Fruit fly (Drosophila melanogaster) whole organism, embryonic: ENCODE results near the gene vih.

Experiments used
- Aef1 ChIP-seq: fragments of 200-800 bp; sonication (Bioruptor generic); IDR thresholded peaks from 3 replicates; pipeline ENCODE4 v1.3.6; 2022; ENCODE audit warnings: missing biosample characterization, missing genetic modification characterization
- CG11696 ChIP-seq: fragments of 200-800 bp; sonication (Bioruptor generic); IDR thresholded peaks from 2 replicates; pipeline ENCODE4 v1.3.6; 2022; ENCODE audit warnings: missing biosample characterization, missing genetic modification characterization
- CG11723 ChIP-seq: fragments of 200-800 bp; sonication (Bioruptor generic); optimal IDR thresholded peaks from 2 replicates; lab custom pipeline; 2017; ENCODE audit warnings: missing biosample characterization, mild to moderate bottlenecking, missing genetic modification characterization
- CG12391 ChIP-seq: fragments of 200-800 bp; sonication (Bioruptor generic); optimal IDR thresholded peaks from 3 replicates; lab custom pipeline; 2018; ENCODE audit warnings: missing biosample characterization, mild to moderate bottlenecking, missing genetic modification characterization, moderate library complexity
- CG12744 ChIP-seq: fragments of 200-800 bp; sonication (Bioruptor generic); optimal IDR thresholded peaks from 2 replicates; lab custom pipeline; 2016; ENCODE audit warnings: missing biosample characterization, missing genetic modification characterization
- CG15601 ChIP-seq: fragments of 200-800 bp; sonication (Bioruptor generic); optimal IDR thresholded peaks from 3 replicates; lab custom pipeline; 2019; ENCODE audit warnings: missing biosample characterization, mild to moderate bottlenecking, missing genetic modification characterization, moderate library complexity
- CG18599 ChIP-seq: fragments of 200-800 bp; sonication (Bioruptor generic); optimal IDR thresholded peaks from 3 replicates; lab custom pipeline; 2017; ENCODE audit warnings: missing biosample characterization, missing genetic modification characterization, mild to moderate bottlenecking, moderate library complexity, missing genetic modification reagents
- CG2120 ChIP-seq: fragments of 200-800 bp; sonication (Bioruptor generic); optimal IDR thresholded peaks from 3 replicates; lab custom pipeline; 2016; ENCODE audit warnings: missing biosample characterization, missing genetic modification characterization
- CG30403 ChIP-seq: fragments of 200-800 bp; sonication (Bioruptor generic); optimal IDR thresholded peaks from 3 replicates; lab custom pipeline; 2016; ENCODE audit warnings: missing biosample characterization, missing genetic modification characterization
- CG31388 ChIP-seq: fragments of 200-800 bp; sonication (Bioruptor generic); optimal IDR thresholded peaks from 2 replicates; lab custom pipeline; 2016; ENCODE audit warnings: missing biosample characterization, missing genetic modification characterization
- CG34224 ChIP-seq: fragments of 200-800 bp; sonication (Bioruptor generic); IDR thresholded peaks from 3 replicates; pipeline ENCODE4 v1.3.6; 2022; ENCODE audit warnings: missing biosample characterization, missing genetic modification characterization; ENCODE audit not compliant: partially characterized antibody
- CG34422 ChIP-seq: fragments of 200-800 bp; sonication (Bioruptor generic); IDR thresholded peaks from 3 replicates; pipeline ENCODE4 v1.3.6; 2022; ENCODE audit warnings: missing biosample characterization, missing genetic modification characterization
- CG4404 ChIP-seq: fragments of 200-800 bp; sonication (Bioruptor generic); IDR thresholded peaks from 2 replicates; pipeline ENCODE4 v1.3.6; 2022; ENCODE audit warnings: missing biosample characterization, missing genetic modification characterization
- CG7556 ChIP-seq: fragments of 200-800 bp; sonication (Bioruptor generic); optimal IDR thresholded peaks from 2 replicates; lab custom pipeline; 2017; ENCODE audit warnings: missing biosample characterization, mild to moderate bottlenecking, missing genetic modification characterization
- CG8359 ChIP-seq: fragments of 200-800 bp; sonication (Bioruptor generic); optimal IDR thresholded peaks from 2 replicates; lab custom pipeline; 2017; ENCODE audit warnings: missing biosample characterization, mild to moderate bottlenecking, missing genetic modification characterization, borderline replicate concordance
- CG8924 ChIP-seq: fragments of 200-800 bp; optimal IDR thresholded peaks from 3 replicates; lab custom pipeline; 2019; ENCODE audit warnings: missing biosample characterization, mild to moderate bottlenecking, missing genetic modification characterization, moderate library complexity
- D19B ChIP-seq: fragments of 200-800 bp; sonication (Bioruptor generic); optimal IDR thresholded peaks from 2 replicates; lab custom pipeline; 2017; ENCODE audit warnings: missing biosample characterization, mild to moderate bottlenecking, missing genetic modification characterization
- Drgx ChIP-seq: fragments of 200-800 bp; sonication (Bioruptor generic); IDR thresholded peaks from 2 replicates; pipeline ENCODE4 v1.3.6; 2022; ENCODE audit warnings: missing biosample characterization, missing genetic modification characterization
- E2f2 ChIP-seq: fragments of 200-800 bp; sonication (Bioruptor generic); IDR thresholded peaks from 2 replicates; pipeline ENCODE4 v1.3.6; 2022; ENCODE audit warnings: missing biosample characterization, missing genetic modification characterization
- GATAe ChIP-seq: fragments of 200-800 bp; sonication (Bioruptor generic); conservative IDR thresholded peaks from 2 replicates; pipeline ENCODE4 v1.3.6; 2022; ENCODE audit warnings: missing biosample characterization, missing genetic modification characterization
- HLH4C ChIP-seq: fragments of 200-800 bp; sonication (Bioruptor generic); IDR thresholded peaks from 3 replicates; pipeline ENCODE4 v1.3.6; 2022; ENCODE audit warnings: missing biosample characterization, missing genetic modification characterization; ENCODE audit not compliant: partially characterized antibody
- Hand ChIP-seq: fragments of 200-800 bp; sonication (Bioruptor generic); optimal IDR thresholded peaks from 2 replicates; lab custom pipeline; 2017; ENCODE audit warnings: mild to moderate bottlenecking, missing biosample characterization, missing genetic modification reagents, missing genetic modification characterization
- MESR4 ChIP-seq: fragments of 200-800 bp; sonication (Bioruptor generic); optimal IDR thresholded peaks from 2 replicates; lab custom pipeline; 2018; ENCODE audit warnings: missing biosample characterization, mild to moderate bottlenecking, missing genetic modification characterization, moderate library complexity
- Myb ChIP-seq: fragments of 200-800 bp; sonication (Bioruptor generic); optimal IDR thresholded peaks from 2 replicates; lab custom pipeline; 2016; ENCODE audit warnings: missing biosample characterization, missing genetic modification characterization
- Oaz ChIP-seq: fragments of 200-800 bp; sonication (Bioruptor generic); IDR thresholded peaks from 2 replicates; pipeline ENCODE4 v1.3.6; 2022; ENCODE audit warnings: missing biosample characterization, missing genetic modification characterization
- Pdp1 ChIP-seq, 2 experiments: fragments of 200-800 bp; sonication (Bioruptor generic); optimal IDR thresholded peaks; 3 replicates each; lab custom pipeline; 2016; ENCODE audit warnings: missing biosample characterization in 2 of 2, missing genetic modification characterization in 2 of 2, mild to moderate bottlenecking in 1 of 2, moderate library complexity in 1 of 2
- Side ChIP-seq: fragments of 200-800 bp; sonication (Bioruptor generic); optimal IDR thresholded peaks from 2 replicates; lab custom pipeline; 2016; ENCODE audit warnings: missing biosample characterization, missing genetic modification characterization
- TFAM ChIP-seq: fragments of 200-800 bp; sonication (Bioruptor generic); optimal IDR thresholded peaks from 2 replicates; lab custom pipeline; 2017; ENCODE audit warnings: missing biosample characterization, missing genetic modification characterization, inconsistent platforms
- Usf ChIP-seq: fragments of 200-800 bp; sonication (Bioruptor generic); optimal IDR thresholded peaks from 2 replicates; lab custom pipeline; 2017; ENCODE audit warnings: missing genotype, missing biosample characterization, missing genetic modification characterization
- Vsx1 ChIP-seq: fragments of 200-800 bp; sonication (Bioruptor generic); optimal IDR thresholded peaks from 2 replicates; lab custom pipeline; 2017; ENCODE audit warnings: missing biosample characterization, mild to moderate bottlenecking, missing genetic modification characterization, missing genetic modification reagents
- amos ChIP-seq: fragments of 200-800 bp; sonication (Bioruptor generic); IDR thresholded peaks from 2 replicates; pipeline ENCODE4 v1.3.6; 2022; ENCODE audit warnings: missing biosample characterization, missing genetic modification characterization; ENCODE audit not compliant: partially characterized antibody
- bigmax ChIP-seq: fragments of 200-800 bp; sonication (Bioruptor generic); optimal IDR thresholded peaks from 2 replicates; lab custom pipeline; 2018; ENCODE audit warnings: missing biosample characterization, mild to moderate bottlenecking, missing genetic modification characterization
- br ChIP-seq: fragments of >200 bp; optimal IDR thresholded peaks from 2 replicates; lab custom pipeline; 2017
- dan ChIP-seq: fragments of 200-800 bp; sonication (Bioruptor generic); IDR thresholded peaks from 2 replicates; pipeline ENCODE4 v1.3.6; 2022; ENCODE audit warnings: missing biosample characterization, missing genetic modification characterization
- esg ChIP-seq: fragments of 200-800 bp; sonication (Bioruptor generic); conservative IDR thresholded peaks from 2 replicates; pipeline ENCODE4 v1.3.6; 2022; ENCODE audit warnings: missing biosample characterization, missing genetic modification characterization
- fd102C ChIP-seq: fragments of 200-800 bp; sonication (Bioruptor generic); optimal IDR thresholded peaks from 2 replicates; lab custom pipeline; 2018; ENCODE audit warnings: missing biosample characterization, mild to moderate bottlenecking, missing genetic modification characterization, moderate library complexity
- fd64A ChIP-seq: fragments of 200-800 bp; sonication (Bioruptor generic); optimal IDR thresholded peaks from 3 replicates; lab custom pipeline; 2018; ENCODE audit warnings: missing biosample characterization, mild to moderate bottlenecking, missing genetic modification characterization
- gfzf ChIP-seq: fragments of 200-800 bp; sonication (Bioruptor generic); optimal IDR thresholded peaks from 2 replicates; lab custom pipeline; 2016; ENCODE audit warnings: missing biosample characterization, mild to moderate bottlenecking, missing genetic modification characterization, moderate library complexity
- hkb ChIP-seq, 2 experiments: fragments of 200-800 bp in 1 of 2; fragments of >200 bp in 1 of 2; sonication (Bioruptor generic) in 1 of 2; IDR thresholded peaks in 1 of 2; optimal IDR thresholded peaks in 1 of 2; 2 replicates each; pipeline versions ENCODE4 v1.3.6 to Lab custom; 2017 to 2022; ENCODE audit warnings: missing biosample characterization in 1 of 2, missing genetic modification characterization in 1 of 2
- ind ChIP-seq: fragments of 200-800 bp; sonication (Bioruptor generic); optimal IDR thresholded peaks from 3 replicates; lab custom pipeline; 2016; ENCODE audit warnings: missing biosample characterization, missing genetic modification characterization
- lola ChIP-seq, 3 experiments: fragments of >200 bp in 2 of 3; fragments of 200-800 bp in 1 of 3; sonication (Bioruptor generic) in 1 of 3; optimal IDR thresholded peaks; 2 replicates each; lab custom pipeline; 2017 to 2019; ENCODE audit warnings: missing biosample characterization in 3 of 3, missing genetic modification characterization in 3 of 3, mild to moderate bottlenecking in 1 of 3, moderate library complexity in 1 of 3
- oc ChIP-seq: fragments of 200-800 bp; sonication (Bioruptor generic); optimal IDR thresholded peaks from 2 replicates; lab custom pipeline; 2018; ENCODE audit warnings: missing biosample characterization, mild to moderate bottlenecking, missing genetic modification characterization, moderate library complexity
- otp ChIP-seq: fragments of 200-800 bp; sonication (Bioruptor generic); IDR thresholded peaks from 3 replicates; pipeline ENCODE4, ENCODE4 v1.3.6; 2022; ENCODE audit warnings: missing biosample characterization, missing genetic modification characterization
- ro ChIP-seq: fragments of 200-800 bp; sonication (Bioruptor generic); IDR thresholded peaks from 2 replicates; pipeline ENCODE4 v1.3.6; 2022; ENCODE audit warnings: missing biosample characterization, missing genetic modification characterization
- run ChIP-seq: fragments of 200-800 bp; sonication (Bioruptor generic); optimal IDR thresholded peaks from 3 replicates; lab custom pipeline; 2018; ENCODE audit warnings: missing biosample characterization, mild to moderate bottlenecking, missing genetic modification characterization
- scrt ChIP-seq: fragments of 200-800 bp; sonication (Bioruptor generic); optimal IDR thresholded peaks from 2 replicates; lab custom pipeline; 2018; ENCODE audit warnings: missing biosample characterization, mild to moderate bottlenecking, missing genetic modification characterization, moderate library complexity
- sens-2 ChIP-seq: fragments of 200-800 bp; sonication (Bioruptor generic); IDR thresholded peaks from 2 replicates; pipeline ENCODE4 v1.3.6; 2022; ENCODE audit warnings: missing biosample characterization, missing genetic modification characterization
- sisA ChIP-seq: fragments of 200-800 bp; sonication (Bioruptor generic); IDR thresholded peaks from 2 replicates; pipeline ENCODE4 v1.3.6; 2022; ENCODE audit warnings: missing biosample characterization, missing genetic modification characterization
- slou ChIP-seq: fragments of 200-800 bp; sonication (Bioruptor generic); optimal IDR thresholded peaks from 3 replicates; lab custom pipeline; 2016; ENCODE audit warnings: missing biosample characterization, missing genetic modification characterization
- ttk ChIP-seq: fragments of 200-800 bp; sonication (Bioruptor generic); IDR thresholded peaks from 2 replicates; pipeline ENCODE4 v2.1.2; 2022; ENCODE audit warnings: missing biosample characterization, missing genetic modification characterization
- yki ChIP-seq: fragments of >200 bp; optimal IDR thresholded peaks from 3 replicates; lab custom pipeline; 2018

vih gene

DNA sequence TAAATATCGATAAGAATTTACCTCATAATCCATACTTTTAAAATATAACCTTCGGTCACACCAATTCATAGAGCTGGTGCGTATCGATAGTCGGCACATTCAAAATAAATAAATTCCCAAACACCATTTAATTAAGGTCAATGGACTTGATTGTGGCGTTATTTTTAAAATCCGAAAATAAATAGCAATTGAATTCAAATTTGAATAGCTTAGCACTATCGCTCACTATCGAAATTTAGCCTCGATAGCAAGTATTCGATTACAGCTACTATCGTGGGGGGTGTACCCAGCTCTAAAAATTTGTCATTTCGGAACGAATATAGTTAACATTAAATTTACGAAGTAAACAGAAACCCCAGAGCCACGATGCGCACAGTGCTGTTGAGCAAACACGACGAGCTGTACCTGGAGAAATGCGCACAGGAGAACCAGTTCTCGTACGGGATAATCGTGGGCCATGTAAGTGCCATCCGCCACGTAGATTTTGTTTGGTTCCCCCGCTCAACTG is 32.6 kb upstream of the vih start, which contains the start of gene CG10616 (continued):
- TF ChIP-seq hkb (optimal IDR thresholded peaks at IDR 0.05; lab: Kevin White, UChicago) (no peak), hkb (GFP tag; IDR thresholded peaks at IDR 0.05; lab: Robert Waterston, UW) (no peak), CG18599 (GFP tag; lab: Kevin White, UChicago) (no peak), GATAe (GFP tag; lab: Robert Waterston, UW) (no peak), CG31388 (GFP tag; lab: Kevin White, UChicago) (no peak), TFAM (no peak), otp (GFP tag; lab: Robert Waterston, UW) (no peak), CG12391 (peak; percentile 31), Myb (GFP tag; lab: Kevin White, UChicago) (peak; percentile 96), yki (lab: Kevin White, UChicago) (no peak), bigmax (GFP tag; lab: Kevin White, UChicago) (no peak), dan (GFP tag; lab: Robert Waterston, UW) (no peak), sens-2 (no peak), Hand (GFP tag; lab: Kevin White, UChicago) (no peak), CG30403 (GFP tag; lab: Kevin White, UChicago) (no peak), CG12744 (GFP tag; lab: Kevin White, UChicago) (no peak), CG34224 (GFP tag; lab: Robert Waterston, UW) (peak; percentile 86; the same call in 2 of the 3 replicates), Pdp1 (GFP tag; optimal IDR thresholded peaks at IDR 0.05; lab: Kevin White, UChicago) (no peak), oc (no peak), amos (GFP tag; lab: Robert Waterston, UW) (peak; percentile 86), CG8924 (tag; lab: Kevin White, UChicago) (no peak), fd102C (GFP tag; lab: Kevin White, UChicago) (no peak), CG34422 (GFP tag; lab: Robert Waterston, UW) (no peak), lola (GFP tag; optimal IDR thresholded peaks at IDR 0.05; lab: Kevin White, UChicago) (no peak), ttk (no peak), fd64A (GFP tag; lab: Kevin White, UChicago) (no peak), CG7556 (GFP tag; lab: Kevin White, UChicago) (no peak), Usf (GFP tag; lab: Kevin White, UChicago) (no peak), CG15601 (tag; lab: Kevin White, UChicago) (no peak), CG11696 (GFP tag; lab: Robert Waterston, UW) (no peak), MESR4 (GFP tag; lab: Kevin White, UChicago) (peak; percentile 82), ro (GFP tag; lab: Robert Waterston, UW) (no peak), Oaz (GFP tag; lab: Robert Waterston, UW) (no peak), HLH4C (GFP tag; lab: Robert Waterston, UW) (peak; percentile 94), run (tag; lab: Kevin White, UChicago) (no peak), ind (GFP tag; lab: Kevin White, UChicago) (no peak), CG4404 (GFP tag; lab: Robert Waterston, UW) (no peak), sisA (GFP tag; lab: Robert Waterston, UW) (no peak; the same call in 1 of the 2 replicates), CG2120 (peak; percentile 1), Side (GFP tag; lab: Kevin White, UChicago) (no peak), slou (GFP tag; lab: Kevin White, UChicago) (no peak), scrt (GFP tag; lab: Kevin White, UChicago) (no peak), D19B (GFP tag; lab: Kevin White, UChicago) (no peak), gfzf (GFP tag; lab: Kevin White, UChicago) (peak; percentile 66), Vsx1 (GFP tag; lab: Kevin White, UChicago) (no peak), esg (GFP tag; lab: Robert Waterston, UW) (no peak), E2f2 (GFP tag; lab: Robert Waterston, UW) (peak; percentile 70), CG8359 (GFP tag; lab: Kevin White, UChicago) (no peak), Drgx (GFP tag; lab: Robert Waterston, UW) (no peak), CG11723 (GFP tag; lab: Kevin White, UChicago) (no peak), Aef1 (GFP tag; lab: Robert Waterston, UW) (no peak), br (lab: Kevin White, UChicago) (no peak)
